Fruit fly (Drosophila melanogaster): ENCODE results near the gene Nup35.
A peak's percentile ranks its signal among the peaks of the same experiment; 100 is the strongest.

Nup35 gene

DNA sequence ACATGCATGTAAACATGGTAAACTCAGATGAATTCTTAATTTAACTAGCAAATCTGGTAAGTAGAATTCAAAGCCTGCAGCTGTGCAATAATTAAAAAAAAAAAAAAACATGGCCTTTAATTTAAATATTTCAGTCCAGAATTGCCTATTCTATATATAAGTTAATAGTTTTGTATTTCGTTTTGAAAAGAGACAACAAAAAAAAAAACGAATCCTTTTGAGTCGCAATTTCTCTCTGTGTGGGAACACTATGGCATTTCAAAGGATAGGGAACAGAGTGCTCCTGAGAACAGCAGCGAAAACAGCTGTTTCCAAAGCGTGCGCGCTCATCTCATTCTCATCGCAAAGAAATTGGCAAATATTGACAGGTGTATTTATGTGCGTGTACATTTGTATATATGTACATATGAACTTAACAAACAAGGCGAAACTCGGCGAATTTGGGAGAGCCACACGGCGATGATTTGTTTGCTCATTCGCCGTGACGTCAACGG is 2.2 kb upstream of the Nup35 start (continued):
- TF ChIP-seq wek (GFP tag; optimal IDR thresholded peaks at IDR 0.05): peak; percentile 19
- peak; percentile 22 for TF ChIP-seq CG10543 (GFP tag; optimal IDR thresholded peaks at IDR 0.05)
- TF ChIP-seq CG11398 (GFP tag; optimal IDR thresholded peaks at IDR 0.05): no peak
- peak; percentile 84 for TF ChIP-seq gem (tag; optimal IDR thresholded peaks at IDR 0.05)
- peak; percentile 16 for TF ChIP-seq CG8290 (GFP tag; optimal IDR thresholded peaks at IDR 0.05)
- peak in 1 of 2 experiments; percentile 87 for TF ChIP-seq CG8290 (tag; optimal IDR thresholded peaks at IDR 0.05)
- TF ChIP-seq fd102C (GFP tag; optimal IDR thresholded peaks at IDR 0.05): peak; percentile 53
- peak; percentile 41 for TF ChIP-seq CG18764 (GFP tag; optimal IDR thresholded peaks at IDR 0.05)
- no peak for TF ChIP-seq dan (GFP tag; IDR thresholded peaks at IDR 0.05)
- TF ChIP-seq Sox100B (GFP tag; optimal IDR thresholded peaks at IDR 0.05): peak; percentile 73
- no peak for TF ChIP-seq HmgZ (tag; optimal IDR thresholded peaks at IDR 0.05)
- TF ChIP-seq CG2889 (GFP tag; IDR thresholded peaks at IDR 0.05): 0 out of 3 replicates have a peak, but pooled peaks have one; percentile 5
- no peak for TF ChIP-seq mld (GFP tag; IDR thresholded peaks at IDR 0.05; ENCODE audit: partially characterized antibody)
- TF ChIP-seq Blimp-1 (GFP tag; optimal IDR thresholded peaks at IDR 0.05): peak; percentile 66
- peak; percentile 35 for TF ChIP-seq Hmx (GFP tag; optimal IDR thresholded peaks at IDR 0.05)
- TF ChIP-seq amos (GFP tag; IDR thresholded peaks at IDR 0.05; ENCODE audit: partially characterized antibody): no peak
- TF ChIP-seq hth (optimal IDR thresholded peaks at IDR 0.05): no peak
- TF ChIP-seq CG9215 (GFP tag; IDR thresholded peaks at IDR 0.05): peak; percentile 47
- TF ChIP-seq mirr (GFP tag; optimal IDR thresholded peaks at IDR 0.05): peak; percentile 19
- TF ChIP-seq MBD-R2 (GFP tag; IDR thresholded peaks at IDR 0.05): no peak
- peak; percentile 29 for TF ChIP-seq jumu (GFP tag; optimal IDR thresholded peaks at IDR 0.05)
- TF ChIP-seq CG4424 (GFP tag; optimal IDR thresholded peaks at IDR 0.05): peak; percentile 62
- TF ChIP-seq dati (GFP tag; IDR thresholded peaks at IDR 0.05): no peak
- peak; percentile 38 for TF ChIP-seq B-H2 (GFP tag; optimal IDR thresholded peaks at IDR 0.05)
- peak; percentile 47; the same call in 2 of the 3 replicates for TF ChIP-seq Aef1 (GFP tag; IDR thresholded peaks at IDR 0.05)
- TF ChIP-seq crol (GFP tag; IDR thresholded peaks at IDR 0.05): no peak
- no peak for TF ChIP-seq CG43689 (GFP tag; IDR thresholded peaks at IDR 0.05)
- peak; percentile 67 for TF ChIP-seq bcd (GFP tag; optimal IDR thresholded peaks at IDR 0.05)
- peak; percentile 4 for TF ChIP-seq oc (tag; optimal IDR thresholded peaks at IDR 0.05)
- TF ChIP-seq wdn (GFP tag; IDR thresholded peaks at IDR 0.05): no peak
- peak; percentile 21 for TF ChIP-seq Atf-2 (GFP tag; optimal IDR thresholded peaks at IDR 0.05)
- no peak for TF ChIP-seq Jarid2 (GFP tag; optimal IDR thresholded peaks at IDR 0.05)
- 0 out of 3 replicates have a peak, but pooled peaks have one; percentile 23 for TF ChIP-seq CG34422 (GFP tag; IDR thresholded peaks at IDR 0.05)
- peak; percentile 57 for TF ChIP-seq D19A (tag; optimal IDR thresholded peaks at IDR 0.05)
- no peak for TF ChIP-seq Doc2 (GFP tag; IDR thresholded peaks at IDR 0.05)
- TF ChIP-seq CG9437 (GFP tag; optimal IDR thresholded peaks at IDR 0.05): peak; percentile 48
- TF ChIP-seq repo (GFP tag; optimal IDR thresholded peaks at IDR 0.05): no peak
- TF ChIP-seq CG3847 (GFP tag; IDR thresholded peaks at IDR 0.05): no peak
- TF ChIP-seq Oaz (GFP tag; IDR thresholded peaks at IDR 0.05): no peak
- peak; percentile 23 for TF ChIP-seq CG2202 (tag; optimal IDR thresholded peaks at IDR 0.05)
- TF ChIP-seq CG16813 (GFP tag; IDR thresholded peaks at IDR 0.05; ENCODE audit: partially characterized antibody): no peak
- peak; percentile 73 for TF ChIP-seq row (GFP tag; IDR thresholded peaks at IDR 0.05)
- TF ChIP-seq CG4360 (GFP tag; IDR thresholded peaks at IDR 0.05): no peak
- TF ChIP-seq emc (GFP tag; optimal IDR thresholded peaks at IDR 0.05): no peak
- no peak for TF ChIP-seq CG14965 (GFP tag; optimal IDR thresholded peaks at IDR 0.05; ENCODE audit: borderline replicate concordance)
- TF ChIP-seq CG17328 (GFP tag; IDR thresholded peaks at IDR 0.05): peak; percentile 34; the same call in 1 of the 2 replicates
- no peak for TF ChIP-seq Hr78 (GFP tag; optimal IDR thresholded peaks at IDR 0.05)
- TF ChIP-seq vvl (GFP tag; IDR thresholded peaks at IDR 0.05): peak; percentile 59; the same call in 1 of the 2 replicates
- peak; percentile 47 for TF ChIP-seq CG1233 (GFP tag; optimal IDR thresholded peaks at IDR 0.05)
- no peak for TF ChIP-seq Bteb2 (GFP tag; optimal IDR thresholded peaks at IDR 0.05)
- TF ChIP-seq pfk (GFP tag; optimal IDR thresholded peaks at IDR 0.05): peak; percentile 24

Measured in whole organism, embryonic.